Worm (Caenorhabditis elegans) whole organism, L4/young adult: ENCODE data around the gene K02E10.5.

Experiments
- dao-5 ChIP-seq: sonication (generic microtip); optimal IDR thresholded peaks from 2 replicates; lab custom pipeline; 2016; ENCODE audit warnings: missing genotype, missing genetic modification characterization, moderate library complexity, missing compliant biosample characterization
- him-1 ChIP-seq: sonication (generic microtip); optimal IDR thresholded peaks from 2 replicates; lab custom pipeline; 2016; ENCODE audit warnings: missing genotype, missing genetic modification reagents, missing genetic modification characterization, missing compliant biosample characterization

DNA sequence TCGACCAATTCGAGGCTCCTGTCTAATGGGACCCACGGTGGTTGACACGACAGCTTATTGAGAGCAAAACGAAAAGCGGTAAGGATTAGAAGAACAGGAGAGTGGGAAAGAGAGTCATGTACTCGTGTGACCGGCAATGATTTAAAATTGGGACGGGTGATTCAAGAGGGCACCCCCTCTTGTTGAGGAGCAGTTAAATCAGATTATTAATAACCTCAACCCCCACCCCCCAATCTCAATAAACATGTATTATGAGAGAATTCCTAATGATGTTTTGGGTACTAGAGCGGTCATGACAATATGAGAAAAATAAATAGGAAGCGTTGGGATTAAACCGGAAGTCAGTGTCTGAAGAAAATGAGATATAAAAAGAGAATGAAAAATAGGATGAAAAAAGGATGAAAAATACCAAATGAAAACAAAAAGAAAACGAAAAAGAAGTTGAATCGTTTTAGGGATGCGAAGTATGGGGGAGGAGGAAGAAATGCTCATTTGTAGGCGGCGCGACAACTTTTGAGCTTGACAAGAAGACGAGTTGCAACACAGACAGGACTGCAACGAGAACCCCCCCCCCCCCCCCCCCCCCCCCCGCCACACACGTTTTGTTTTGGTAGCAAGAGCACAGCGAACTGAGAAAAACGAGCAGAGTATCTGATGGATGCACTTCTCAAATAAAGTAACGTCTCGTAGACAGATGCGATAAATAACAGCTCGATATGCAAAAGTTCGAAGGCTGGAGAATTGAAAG is 38.4 kb upstream of the K02E10.5 start:
- TF ChIP-seq him-1 (tag; lab: Kevin White, UChicago) (no peak), dao-5 (tag; lab: Kevin White, UChicago) (no peak)
